In the genomic region with DNA sequence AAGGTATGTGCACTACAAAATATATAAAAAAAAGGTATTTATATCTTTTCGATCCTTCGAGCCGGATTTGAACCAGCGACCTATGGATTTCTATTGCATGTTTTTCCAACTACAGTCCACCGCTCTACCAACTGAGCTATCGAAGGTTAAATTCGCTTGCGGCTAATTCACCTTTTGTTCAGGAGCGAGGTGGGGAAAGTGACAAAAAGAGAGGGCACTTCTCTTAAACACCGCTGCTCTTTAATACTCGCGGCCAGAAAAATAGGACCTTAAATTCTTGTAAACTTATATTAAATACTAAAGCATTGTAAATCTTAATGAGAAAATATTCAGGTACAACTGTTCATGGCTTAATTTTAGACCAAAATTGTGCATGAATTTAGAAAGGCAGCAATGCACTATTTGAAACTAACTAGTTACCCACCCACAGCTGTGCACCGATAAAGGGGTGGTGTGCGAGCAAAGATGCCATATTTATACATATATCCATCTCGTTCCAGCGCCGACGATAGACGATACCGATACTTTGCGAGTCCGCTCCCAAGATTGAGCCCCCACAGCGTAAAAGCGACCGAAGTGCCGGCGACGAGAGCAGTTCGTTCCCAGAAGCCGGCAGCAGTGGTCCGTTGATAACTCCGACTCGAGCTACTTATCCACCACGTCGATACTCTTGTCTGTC, we compare ENCODE assay signal across 1 fruit fly cellular context.
TF ChIP-seq lines count a peak whose summit lies in the region.

No protein-coding gene starts in this region.

TF ChIP-seq in whole organism, embryonic, 481 proteins besides CTCF, POLR2A, EP300 and RAD21 (continued from another document and continues in another):
- peak; percentile 98 for TF ChIP-seq CG7556 (GFP tag; optimal IDR thresholded peaks at IDR 0.05; lab: Kevin White, UChicago)
- peak; percentile 98 for TF ChIP-seq nau (GFP tag; optimal IDR thresholded peaks at IDR 0.05; lab: Kevin White, UChicago)
- peak; percentile 96 for TF ChIP-seq salm (tag; optimal IDR thresholded peaks at IDR 0.05; lab: Kevin White, UChicago)
- TF ChIP-seq stc (GFP tag; IDR thresholded peaks at IDR 0.05; lab: Robert Waterston, UW) = peak; percentile 98
- TF ChIP-seq CG15514 (GFP tag; optimal IDR thresholded peaks at IDR 0.05; lab: Kevin White, UChicago) = peak; percentile 95
- peak; percentile 15; the same call in 1 of the 2 replicates for TF ChIP-seq nerfin-2 (GFP tag; IDR thresholded peaks at IDR 0.05; lab: Robert Waterston, UW; ENCODE audit: partially characterized antibody)
- TF ChIP-seq CG1647 (GFP tag; optimal IDR thresholded peaks at IDR 0.05; lab: Kevin White, UChicago) = peak; percentile 97
- TF ChIP-seq CG12391 (tag; optimal IDR thresholded peaks at IDR 0.05; lab: Kevin White, UChicago) = peak; percentile 99
- TF ChIP-seq oc (tag; optimal IDR thresholded peaks at IDR 0.05; lab: Kevin White, UChicago) = peak; percentile 98
- TF ChIP-seq CG10543 (GFP tag; optimal IDR thresholded peaks at IDR 0.05; lab: Kevin White, UChicago) = peak; percentile 98
- TF ChIP-seq cato (GFP tag; optimal IDR thresholded peaks at IDR 0.05; lab: Kevin White, UChicago; ENCODE audit: borderline replicate concordance) = peak; percentile 93
- TF ChIP-seq Hand (GFP tag; optimal IDR thresholded peaks at IDR 0.05; lab: Kevin White, UChicago) = peak; percentile 98
- peak; percentile 68 for TF ChIP-seq Poxn (GFP tag; IDR thresholded peaks at IDR 0.05; lab: Robert Waterston, UW)
- peak; percentile 94 for TF ChIP-seq CG18764 (GFP tag; optimal IDR thresholded peaks at IDR 0.05; lab: Kevin White, UChicago)
- TF ChIP-seq Asciz (GFP tag; optimal IDR thresholded peaks at IDR 0.05; lab: Kevin White, UChicago) = peak; percentile 97
- peak; percentile 84 for TF ChIP-seq CG11560 (tag; IDR thresholded peaks at IDR 0.05; lab: Robert Waterston, UW)
- peak; percentile 93 for TF ChIP-seq repo (GFP tag; optimal IDR thresholded peaks at IDR 0.05; lab: Kevin White, UChicago)
- TF ChIP-seq dan (GFP tag; IDR thresholded peaks at IDR 0.05; lab: Robert Waterston, UW) = peak; percentile 87
- peak; percentile 95 for TF ChIP-seq CG4707 (GFP tag; optimal IDR thresholded peaks at IDR 0.05; lab: Kevin White, UChicago)
- peak; percentile 95 for TF ChIP-seq CG3847 (GFP tag; IDR thresholded peaks at IDR 0.05; lab: Robert Waterston, UW)
- TF ChIP-seq CG12942 (GFP tag; optimal IDR thresholded peaks at IDR 0.05; lab: Kevin White, UChicago) = peak; percentile 95
- peak; percentile 85 for TF ChIP-seq ssp (GFP tag; IDR thresholded peaks at IDR 0.05; lab: Robert Waterston, UW)
- TF ChIP-seq CG31365 (tag; optimal IDR thresholded peaks at IDR 0.05; lab: Kevin White, UChicago) = peak; percentile 92
- TF ChIP-seq fru (optimal IDR thresholded peaks at IDR 0.05; lab: Kevin White, UChicago) = no peak
- TF ChIP-seq CG9609 (GFP tag; optimal IDR thresholded peaks at IDR 0.05; lab: Kevin White, UChicago) = peak; percentile 95
- peak; percentile 93 for TF ChIP-seq CG1024 (GFP tag; IDR thresholded peaks at IDR 0.05; lab: Robert Waterston, UW)
- TF ChIP-seq CG18262 (tag; optimal IDR thresholded peaks at IDR 0.05; lab: Kevin White, UChicago) = peak; percentile 99
- peak; percentile 60; the same call in 2 of the 3 replicates for TF ChIP-seq HLH4C (GFP tag; IDR thresholded peaks at IDR 0.05; lab: Robert Waterston, UW; ENCODE audit: partially characterized antibody)
- peak; percentile 95 for TF ChIP-seq Optix (GFP tag; IDR thresholded peaks at IDR 0.05; lab: Robert Waterston, UW)
- TF ChIP-seq crol (GFP tag; IDR thresholded peaks at IDR 0.05; lab: Robert Waterston, UW) = peak; percentile 79
- peak; percentile 93 for TF ChIP-seq CG3726 (GFP tag; IDR thresholded peaks at IDR 0.05; lab: Robert Waterston, UW)
- peak; percentile 96 for TF ChIP-seq ase (GFP tag; IDR thresholded peaks at IDR 0.05; lab: Robert Waterston, UW)
- TF ChIP-seq Fer2 (tag; optimal IDR thresholded peaks at IDR 0.05; lab: Kevin White, UChicago) = peak; percentile 92
- peak; percentile 89 for TF ChIP-seq CG6654 (GFP tag; optimal IDR thresholded peaks at IDR 0.05; lab: Kevin White, UChicago)
- TF ChIP-seq sob (GFP tag; IDR thresholded peaks at IDR 0.05; lab: Robert Waterston, UW) = peak; percentile 97
- peak; percentile 98 for TF ChIP-seq CG11695 (GFP tag; IDR thresholded peaks at IDR 0.05; lab: Robert Waterston, UW)
- TF ChIP-seq Drgx (GFP tag; IDR thresholded peaks at IDR 0.05; lab: Robert Waterston, UW) = peak; percentile 98
- no peak for TF ChIP-seq prd (optimal IDR thresholded peaks at IDR 0.05; lab: Kevin White, UChicago)
- peak; percentile 97 for TF ChIP-seq prd (GFP tag; IDR thresholded peaks at IDR 0.05; lab: Robert Waterston, UW)
- no peak for TF ChIP-seq Tbp (GFP tag; optimal IDR thresholded peaks at IDR 0.05; lab: Kevin White, UChicago)
- TF ChIP-seq HLHmδ (GFP tag; optimal IDR thresholded peaks at IDR 0.05; lab: Kevin White, UChicago) = peak; percentile 60
- peak; percentile 95 for TF ChIP-seq CG8089 (GFP tag; optimal IDR thresholded peaks at IDR 0.05; lab: Kevin White, UChicago)
- TF ChIP-seq Dbx (GFP tag; IDR thresholded peaks at IDR 0.05; lab: Robert Waterston, UW) = peak; percentile 96
- peak in 1 of 2 experiments; percentile 64 for TF ChIP-seq tll (GFP tag; optimal IDR thresholded peaks at IDR 0.05; lab: Kevin White, UChicago)
- peak; percentile 86 for TF ChIP-seq abd-A (tag; optimal IDR thresholded peaks at IDR 0.05; lab: Kevin White, UChicago)
- TF ChIP-seq Oaz (GFP tag; IDR thresholded peaks at IDR 0.05; lab: Robert Waterston, UW) = peak; percentile 88
- peak in 1 of 3 experiments; percentile 97 for TF ChIP-seq Stat92E (GFP tag; optimal IDR thresholded peaks at IDR 0.05; lab: Kevin White, UChicago)
- TF ChIP-seq CG4404 (GFP tag; IDR thresholded peaks at IDR 0.05; lab: Robert Waterston, UW) = peak; percentile 88
- peak; percentile 96 for TF ChIP-seq CG14014 (GFP tag; IDR thresholded peaks at IDR 0.05; lab: Robert Waterston, UW)
- peak; percentile 97 for TF ChIP-seq Bteb2 (GFP tag; optimal IDR thresholded peaks at IDR 0.05; lab: Kevin White, UChicago)
- peak; percentile 32 for TF ChIP-seq gfzf (GFP tag; optimal IDR thresholded peaks at IDR 0.05; lab: Kevin White, UChicago)
- TF ChIP-seq ham (GFP tag; IDR thresholded peaks at IDR 0.05; lab: Robert Waterston, UW) = peak; percentile 85
- peak; percentile 97 for TF ChIP-seq scrt (GFP tag; optimal IDR thresholded peaks at IDR 0.05; lab: Kevin White, UChicago)
- TF ChIP-seq sc (optimal IDR thresholded peaks at IDR 0.05; lab: Kevin White, UChicago) = no peak
- TF ChIP-seq sc (GFP tag; optimal IDR thresholded peaks at IDR 0.05; lab: Kevin White, UChicago) = peak; percentile 97
- peak; percentile 95 for TF ChIP-seq ash1 (GFP tag; optimal IDR thresholded peaks at IDR 0.05; lab: Kevin White, UChicago)
- TF ChIP-seq Dp (GFP tag; optimal IDR thresholded peaks at IDR 0.05; lab: Kevin White, UChicago) = peak; percentile 38
- peak; percentile 95 for TF ChIP-seq HmgD (GFP tag; optimal IDR thresholded peaks at IDR 0.05; lab: Kevin White, UChicago)
- peak; percentile 96 for TF ChIP-seq CG2199 (GFP tag; IDR thresholded peaks at IDR 0.05; lab: Robert Waterston, UW)
- peak; percentile 96 for TF ChIP-seq CG11398 (GFP tag; optimal IDR thresholded peaks at IDR 0.05; lab: Kevin White, UChicago)
- peak; percentile 88 for TF ChIP-seq CG4282 (GFP tag; optimal IDR thresholded peaks at IDR 0.05; lab: Kevin White, UChicago)
- peak; percentile 95 for TF ChIP-seq CG12236 (GFP tag; optimal IDR thresholded peaks at IDR 0.05; lab: Kevin White, UChicago)
- peak; percentile 96 for TF ChIP-seq CG16815 (GFP tag; optimal IDR thresholded peaks at IDR 0.05; lab: Kevin White, UChicago)
- TF ChIP-seq Taf1 (GFP tag; IDR thresholded peaks at IDR 0.05; lab: Robert Waterston, UW) = peak; percentile 94
- peak; percentile 99 for TF ChIP-seq CG8924 (tag; optimal IDR thresholded peaks at IDR 0.05; lab: Kevin White, UChicago)
- TF ChIP-seq CG17385 (GFP tag; optimal IDR thresholded peaks at IDR 0.05; lab: Kevin White, UChicago) = peak; percentile 96
- TF ChIP-seq Rfx (GFP tag; IDR thresholded peaks at IDR 0.05; lab: Robert Waterston, UW) = peak; percentile 97
- TF ChIP-seq pum (GFP tag; optimal IDR thresholded peaks at IDR 0.05; lab: Kevin White, UChicago) = peak; percentile 97
- TF ChIP-seq TFAM (GFP tag; optimal IDR thresholded peaks at IDR 0.05; lab: Kevin White, UChicago) = peak; percentile 87
- peak; percentile 91 for TF ChIP-seq CG2116 (GFP tag; optimal IDR thresholded peaks at IDR 0.05; lab: Kevin White, UChicago)
- peak; percentile 98 for TF ChIP-seq Hsf (GFP tag; optimal IDR thresholded peaks at IDR 0.05; lab: Kevin White, UChicago)
- peak; percentile 90 for TF ChIP-seq wor (GFP tag; IDR thresholded peaks at IDR 0.05; lab: Robert Waterston, UW)
- peak; percentile 94 for TF ChIP-seq wdn (GFP tag; IDR thresholded peaks at IDR 0.05; lab: Robert Waterston, UW)
- peak; percentile 97 for TF ChIP-seq ttk (GFP tag; IDR thresholded peaks at IDR 0.05; lab: Robert Waterston, UW)
- peak; percentile 80; the same call in 2 of the 3 replicates for TF ChIP-seq z (GFP tag; IDR thresholded peaks at IDR 0.05; lab: Robert Waterston, UW)
- TF ChIP-seq CG14441 (GFP tag; IDR thresholded peaks at IDR 0.05; lab: Robert Waterston, UW) = peak; percentile 95
- TF ChIP-seq Ravus (GFP tag; IDR thresholded peaks at IDR 0.05; lab: Robert Waterston, UW) = peak; percentile 85
- TF ChIP-seq dmrt11E (tag; optimal IDR thresholded peaks at IDR 0.05; lab: Kevin White, UChicago) = peak; percentile 98
- TF ChIP-seq ac (GFP tag; optimal IDR thresholded peaks at IDR 0.05; lab: Kevin White, UChicago) = peak; percentile 95
- peak; percentile 96 for TF ChIP-seq E2f1 (GFP tag; IDR thresholded peaks at IDR 0.05; lab: Robert Waterston, UW)
- TF ChIP-seq CG5180 (GFP tag; optimal IDR thresholded peaks at IDR 0.05; lab: Kevin White, UChicago) = peak; percentile 90
- peak; percentile 88 for TF ChIP-seq ftz-f1 (GFP tag; optimal IDR thresholded peaks at IDR 0.05; lab: Kevin White, UChicago)
- TF ChIP-seq Oli (tag; optimal IDR thresholded peaks at IDR 0.05; lab: Kevin White, UChicago) = peak; percentile 98
- peak; percentile 99 for TF ChIP-seq CG34376 (GFP tag; optimal IDR thresholded peaks at IDR 0.05; lab: Kevin White, UChicago)
- TF ChIP-seq Neu2 (GFP tag; optimal IDR thresholded peaks at IDR 0.05; lab: Kevin White, UChicago; ENCODE audit: borderline replicate concordance) = peak; percentile 83
- no peak for TF ChIP-seq usp (GFP tag; optimal IDR thresholded peaks at IDR 0.05; lab: Kevin White, UChicago)
- TF ChIP-seq bbx (GFP tag; IDR thresholded peaks at IDR 0.05; lab: Robert Waterston, UW; ENCODE audit: partially characterized antibody) = peak; percentile 75
- TF ChIP-seq E2f2 (GFP tag; IDR thresholded peaks at IDR 0.05; lab: Robert Waterston, UW) = peak; percentile 84
- peak; percentile 99 for TF ChIP-seq lab (GFP tag; optimal IDR thresholded peaks at IDR 0.05; lab: Kevin White, UChicago)
- peak; percentile 91 for TF ChIP-seq CG31224 (GFP tag; IDR thresholded peaks at IDR 0.05; lab: Robert Waterston, UW)
- TF ChIP-seq PHDP (tag; optimal IDR thresholded peaks at IDR 0.05; lab: Kevin White, UChicago) = peak; percentile 99
- peak; percentile 97 for TF ChIP-seq CG1233 (GFP tag; optimal IDR thresholded peaks at IDR 0.05; lab: Kevin White, UChicago)
- TF ChIP-seq D (optimal IDR thresholded peaks at IDR 0.05; lab: Kevin White, UChicago) = no peak
- TF ChIP-seq D (GFP tag; optimal IDR thresholded peaks at IDR 0.05; lab: Kevin White, UChicago) = peak; percentile 97
- TF ChIP-seq CG15269 (tag; optimal IDR thresholded peaks at IDR 0.05; lab: Kevin White, UChicago) = peak; percentile 98
- peak; percentile 100 for TF ChIP-seq Med (GFP tag; lab: Kevin White, UChicago)
- TF ChIP-seq sima (GFP tag; optimal IDR thresholded peaks at IDR 0.05; lab: Kevin White, UChicago) = peak; percentile 94
- peak; percentile 96 for TF ChIP-seq CG4328 (GFP tag; optimal IDR thresholded peaks at IDR 0.05; lab: Kevin White, UChicago)
- TF ChIP-seq GATAe (GFP tag; conservative IDR thresholded peaks at IDR 0.05; lab: Robert Waterston, UW) = peak; percentile 84
- TF ChIP-seq trem (tag; optimal IDR thresholded peaks at IDR 0.05; lab: Kevin White, UChicago) = peak; percentile 96
- peak; percentile 97 for TF ChIP-seq NfI (GFP tag; optimal IDR thresholded peaks at IDR 0.05; lab: Kevin White, UChicago)
- peak in 1 of 3 experiments; percentile 96 for TF ChIP-seq lola (GFP tag; optimal IDR thresholded peaks at IDR 0.05; lab: Kevin White, UChicago)
- peak; percentile 96 for TF ChIP-seq rib (GFP tag; IDR thresholded peaks at IDR 0.05; lab: Robert Waterston, UW)
- TF ChIP-seq CG3407 (GFP tag; optimal IDR thresholded peaks at IDR 0.05; lab: Kevin White, UChicago) = peak; percentile 95
- peak; percentile 92 for TF ChIP-seq CG6791 (GFP tag; IDR thresholded peaks at IDR 0.05; lab: Robert Waterston, UW; ENCODE audit: partially characterized antibody)
- 0 out of 4 replicates have a peak, but pooled peaks have one; percentile 77 for TF ChIP-seq chinmo (GFP tag; IDR thresholded peaks at IDR 0.05; lab: Robert Waterston, UW; ENCODE audit: partially characterized antibody)
- TF ChIP-seq dimm (GFP tag; IDR thresholded peaks at IDR 0.05; lab: Robert Waterston, UW) = peak; percentile 82
- peak; percentile 99 for TF ChIP-seq CG12769 (tag; optimal IDR thresholded peaks at IDR 0.05; lab: Kevin White, UChicago)
- peak; percentile 87 for TF ChIP-seq mld (GFP tag; IDR thresholded peaks at IDR 0.05; lab: Robert Waterston, UW; ENCODE audit: partially characterized antibody)
- TF ChIP-seq Dip3 (GFP tag; optimal IDR thresholded peaks at IDR 0.05; lab: Kevin White, UChicago) = peak; percentile 97
- TF ChIP-seq p53 (GFP tag; optimal IDR thresholded peaks at IDR 0.05; lab: Kevin White, UChicago) = peak; percentile 91
- peak; percentile 97 for TF ChIP-seq bab2 (GFP tag; optimal IDR thresholded peaks at IDR 0.05; lab: Kevin White, UChicago)
- peak; percentile 92 for TF ChIP-seq esg (GFP tag; conservative IDR thresholded peaks at IDR 0.05; lab: Robert Waterston, UW)
- TF ChIP-seq btn (GFP tag; optimal IDR thresholded peaks at IDR 0.05; lab: Kevin White, UChicago) = peak; percentile 95
- peak; percentile 98 for TF ChIP-seq Awh (GFP tag; IDR thresholded peaks at IDR 0.05; lab: Robert Waterston, UW)
- peak; percentile 92 for TF ChIP-seq sd (tag; optimal IDR thresholded peaks at IDR 0.05; lab: Kevin White, UChicago)
- peak; percentile 91 for TF ChIP-seq bowl (GFP tag; IDR thresholded peaks at IDR 0.05; lab: Robert Waterston, UW)
- TF ChIP-seq CG11456 (GFP tag; IDR thresholded peaks at IDR 0.05; lab: Robert Waterston, UW) = peak; percentile 94
- peak; percentile 71 for TF ChIP-seq CG16813 (GFP tag; IDR thresholded peaks at IDR 0.05; lab: Robert Waterston, UW; ENCODE audit: partially characterized antibody)
- peak; percentile 87 for TF ChIP-seq CG7357 (GFP tag; IDR thresholded peaks at IDR 0.05; lab: Robert Waterston, UW)
- peak; percentile 97 for TF ChIP-seq HLH3B (GFP tag; IDR thresholded peaks at IDR 0.05; lab: Robert Waterston, UW)
- TF ChIP-seq Nf-YC (tag; optimal IDR thresholded peaks at IDR 0.05; lab: Kevin White, UChicago) = peak; percentile 90
